Worm (Caenorhabditis elegans) whole organism, mixed stage, embryonic: ENCODE measurements around the gene F55G1.7.

Source experiments
- M03D4.4 ChIP-seq: sonication (generic microtip); optimal IDR thresholded peaks from 2 replicates; lab custom pipeline; 2017; ENCODE audit warnings: mild to moderate bottlenecking, missing genetic modification characterization, missing compliant biosample characterization
- bed-3 ChIP-seq: fragments of 200-800 bp; sonication (Bioruptor generic); optimal IDR thresholded peaks from 3 replicates; lab custom pipeline; 2018; ENCODE audit warnings: mild to moderate bottlenecking, missing genetic modification characterization, moderate library complexity, missing compliant biosample characterization
- blmp-1 ChIP-seq: fragments of 150-350 bp; optimal IDR thresholded peaks from 2 replicates; lab custom pipeline; 2014; ENCODE audit warnings: missing biosample characterization, missing genetic modification characterization
- ceh-43 ChIP-seq: fragments of 200-800 bp; sonication (Bioruptor generic); optimal IDR thresholded peaks from 2 replicates; lab custom pipeline; 2018; ENCODE audit warnings: mild to moderate bottlenecking, missing genetic modification characterization, moderate library complexity, missing compliant biosample characterization
- ceh-83 ChIP-seq: fragments of 200-800 bp; sonication (Bioruptor generic); optimal IDR thresholded peaks from 2 replicates; lab custom pipeline; 2018; ENCODE audit warnings: mild to moderate bottlenecking, missing genetic modification characterization, missing compliant biosample characterization
- ces-1 ChIP-seq: fragments of 150-350 bp; optimal IDR thresholded peaks from 2 replicates; lab custom pipeline; 2014; ENCODE audit warnings: missing biosample characterization, missing genetic modification reagents, missing genetic modification characterization
- drap-1 ChIP-seq: fragments of 200-800 bp; sonication (Bioruptor generic); optimal IDR thresholded peaks from 3 replicates; lab custom pipeline; 2018; ENCODE audit warnings: mild to moderate bottlenecking, missing genetic modification characterization, missing compliant biosample characterization
- elt-1 ChIP-seq: sonication (generic microtip); optimal IDR thresholded peaks from 2 replicates; lab custom pipeline; 2017; ENCODE audit warnings: missing genetic modification characterization, mild to moderate bottlenecking, missing compliant biosample characterization, antibody characterized with exemption, moderate library complexity, borderline replicate concordance; ENCODE audit not compliant: insufficient read depth
- flh-1 ChIP-seq: fragments of 200-800 bp; sonication (Bioruptor generic); optimal IDR thresholded peaks from 2 replicates; lab custom pipeline; 2018; ENCODE audit warnings: mild to moderate bottlenecking, missing genetic modification characterization, moderate library complexity, missing compliant biosample characterization
- ham-2 ChIP-seq: fragments of 200-800 bp; sonication (Bioruptor generic); optimal IDR thresholded peaks from 2 replicates; lab custom pipeline; 2018; ENCODE audit warnings: mild to moderate bottlenecking, missing genetic modification characterization, missing compliant biosample characterization
- hlh-1 ChIP-seq: fragments of 150-350 bp; optimal IDR thresholded peaks from 2 replicates; lab custom pipeline; 2014; ENCODE audit warnings: missing biosample characterization, missing genetic modification reagents, missing genetic modification characterization
- lin-32 ChIP-seq: fragments of 200-800 bp; sonication (Bioruptor generic); optimal IDR thresholded peaks from 2 replicates; lab custom pipeline; 2018; ENCODE audit warnings: mild to moderate bottlenecking, missing genetic modification characterization, missing compliant biosample characterization
- lsy-2 ChIP-seq: fragments of 150-350 bp; optimal IDR thresholded peaks from 2 replicates; lab custom pipeline; 2014; ENCODE audit warnings: missing biosample characterization, missing genetic modification characterization
- mab-5 ChIP-seq: fragments of 150-350 bp; optimal IDR thresholded peaks from 2 replicates; lab custom pipeline; 2014; ENCODE audit warnings: missing biosample characterization, missing genetic modification characterization
- mep-1 ChIP-seq: fragments of 150-350 bp; optimal IDR thresholded peaks from 2 replicates; lab custom pipeline; 2017; ENCODE audit warnings: missing biosample characterization, missing genetic modification reagents, missing genetic modification characterization, inconsistent platforms
- mls-2 ChIP-seq: sonication (generic microtip); optimal IDR thresholded peaks from 2 replicates; lab custom pipeline; 2016; ENCODE audit warnings: mild to moderate bottlenecking, missing genetic modification characterization, moderate library complexity, missing compliant biosample characterization
- nhr-12 ChIP-seq: fragments of 150-350 bp; optimal IDR thresholded peaks from 2 replicates; lab custom pipeline; 2014; ENCODE audit warnings: missing biosample characterization, missing genetic modification characterization
- nhr-2 ChIP-seq: fragments of 150-350 bp; optimal IDR thresholded peaks from 2 replicates; lab custom pipeline; 2014; ENCODE audit warnings: missing biosample characterization, missing genetic modification characterization
- nhr-237 ChIP-seq: fragments of 150-350 bp; optimal IDR thresholded peaks from 2 replicates; lab custom pipeline; 2014; ENCODE audit warnings: missing biosample characterization, missing genetic modification characterization
- nhr-28 ChIP-seq: fragments of 150-350 bp; optimal IDR thresholded peaks from 2 replicates; lab custom pipeline; 2014; ENCODE audit warnings: missing biosample characterization, missing genetic modification characterization
- nhr-76 ChIP-seq: sonication (generic microtip); optimal IDR thresholded peaks from 2 replicates; lab custom pipeline; 2017; ENCODE audit warnings: missing biosample characterization, missing genetic modification characterization
- pha-4 ChIP-seq: fragments of 150-350 bp; optimal IDR thresholded peaks from 2 replicates; lab custom pipeline; 2018; ENCODE audit warnings: missing biosample characterization, missing genetic modification reagents, missing genetic modification characterization
- sem-2 ChIP-seq: fragments of 200-800 bp; sonication (Bioruptor generic); optimal IDR thresholded peaks from 2 replicates; lab custom pipeline; 2018; ENCODE audit warnings: mild to moderate bottlenecking, missing genetic modification characterization, missing compliant biosample characterization
- snpc-4 ChIP-seq: fragments of 150-350 bp; optimal IDR thresholded peaks from 2 replicates; lab custom pipeline; 2014; ENCODE audit warnings: missing biosample characterization, missing genetic modification characterization
- sptf-1 ChIP-seq: sonication (generic microtip); optimal IDR thresholded peaks from 2 replicates; lab custom pipeline; 2017; ENCODE audit warnings: mild to moderate bottlenecking, missing genetic modification characterization, moderate library complexity, missing compliant biosample characterization
- tbx-8 ChIP-seq: fragments of 200-800 bp; sonication (Bioruptor generic); optimal IDR thresholded peaks from 2 replicates; lab custom pipeline; 2018; ENCODE audit warnings: mild to moderate bottlenecking, missing genetic modification characterization, moderate library complexity, missing compliant biosample characterization
- unc-120 ChIP-seq: sonication (generic microtip); optimal IDR thresholded peaks from 2 replicates; lab custom pipeline; 2017; ENCODE audit warnings: missing genetic modification characterization, missing compliant biosample characterization; ENCODE audit not compliant: poor library complexity, severe bottlenecking
- unc-39 ChIP-seq: fragments of 150-350 bp; optimal IDR thresholded peaks from 2 replicates; lab custom pipeline; 2014; ENCODE audit warnings: missing biosample characterization, missing genetic modification characterization
- unc-62 ChIP-seq: fragments of 150-350 bp; optimal IDR thresholded peaks from 2 replicates; lab custom pipeline; 2014; ENCODE audit warnings: missing biosample characterization, missing genetic modification reagents, missing genetic modification characterization
- zip-8 ChIP-seq: fragments of 150-350 bp; optimal IDR thresholded peaks from 2 replicates; lab custom pipeline; 2014; ENCODE audit warnings: missing biosample characterization, missing genetic modification characterization
- ztf-11 ChIP-seq: fragments of 150-350 bp; optimal IDR thresholded peaks from 2 replicates; lab custom pipeline; 2014; ENCODE audit warnings: missing biosample characterization, missing genetic modification characterization

Gene F55G1.7

DNA sequence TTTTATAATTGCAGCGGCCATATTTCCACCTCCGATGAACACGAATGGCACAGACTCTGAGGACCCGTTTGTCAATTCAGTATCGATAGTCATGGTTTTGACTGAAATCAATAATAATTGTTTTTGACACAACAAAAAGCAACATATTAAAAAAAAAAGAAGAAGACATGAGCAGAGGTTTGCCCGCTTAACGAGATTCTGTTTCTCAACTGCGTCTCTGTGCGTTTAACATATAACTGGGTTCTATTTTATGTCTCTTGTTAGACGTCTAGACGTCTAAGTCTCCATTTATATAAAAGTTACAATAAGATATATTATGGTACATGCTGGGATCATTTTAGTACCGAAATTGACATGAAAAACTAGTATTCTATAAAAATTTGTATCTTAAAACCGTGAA lies 7.6 kb upstream of the F55G1.7 start, which contains the start of gene pycr-4:
pycr-4 (minus strand) TSS at position 101 of the 400 bp plus-strand sequence.
- no peak for TF ChIP-seq elt-1 (tag; lab: Kevin White, UChicago)
- no peak for TF ChIP-seq ceh-43 (GFP tag; lab: Kevin White, UChicago)
- no peak for TF ChIP-seq tbx-8 (GFP tag; lab: Kevin White, UChicago)
- no peak for TF ChIP-seq mep-1 (tag; lab: Kevin White, UChicago)
- TF ChIP-seq blmp-1 (tag; lab: Kevin White, UChicago): no peak
- no peak for TF ChIP-seq ham-2
- TF ChIP-seq nhr-237 (tag; lab: Kevin White, UChicago): no peak
- TF ChIP-seq sptf-1 (tag; lab: Kevin White, UChicago): no peak
- TF ChIP-seq ces-1: no peak
- TF ChIP-seq pha-4 (tag; lab: Kevin White, UChicago): no peak
- TF ChIP-seq unc-120 (tag; lab: Kevin White, UChicago): no peak
- TF ChIP-seq ceh-83: no peak
- no peak for TF ChIP-seq mls-2
- TF ChIP-seq nhr-12: no peak
- no peak for TF ChIP-seq M03D4.4 (tag; lab: Kevin White, UChicago)
- no peak for TF ChIP-seq zip-8 (tag; lab: Kevin White, UChicago)
- TF ChIP-seq unc-62 (GFP tag; lab: Kevin White, UChicago): no peak
- TF ChIP-seq unc-39 (tag; lab: Kevin White, UChicago): no peak
- no peak for TF ChIP-seq sem-2 (GFP tag; lab: Kevin White, UChicago)

DNA sequence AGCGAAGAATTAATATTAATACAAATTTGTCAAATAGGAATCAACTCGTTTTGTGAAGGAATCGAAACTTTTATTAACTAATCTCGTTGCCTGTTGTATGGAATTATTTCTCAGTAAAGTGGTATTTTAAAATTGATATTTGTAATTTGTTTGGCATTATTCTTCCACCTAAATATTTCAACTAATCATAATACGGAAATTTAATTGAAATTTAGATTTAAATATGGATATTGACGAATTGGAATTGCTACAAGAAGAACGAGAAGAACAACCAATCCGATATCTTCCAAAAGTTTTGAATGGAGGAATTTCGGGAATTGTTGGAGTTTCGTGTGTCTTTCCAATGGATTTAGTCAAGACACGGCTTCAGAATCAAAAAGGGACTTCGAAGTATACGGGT lies 5.2 kb upstream of the F55G1.7 start, which contains the start of gene slc-25A18.2:
slc-25A18.2 (plus strand) TSS at position 216 of the 400 bp plus-strand sequence.
- TF ChIP-seq hlh-1 (tag; lab: Kevin White, UChicago) (no peak), blmp-1 (tag; lab: Kevin White, UChicago) (no peak), sptf-1 (tag; lab: Kevin White, UChicago) (no peak), nhr-237 (tag; lab: Kevin White, UChicago) (no peak), elt-1 (tag; lab: Kevin White, UChicago) (no peak), M03D4.4 (tag; lab: Kevin White, UChicago) (no peak), zip-8 (tag; lab: Kevin White, UChicago) (no peak), drap-1 (no peak), ces-1 (no peak), nhr-12 (no peak), mab-5 (tag; lab: Kevin White, UChicago) (no peak), nhr-2 (tag; lab: Kevin White, UChicago) (no peak), unc-120 (tag; lab: Kevin White, UChicago) (no peak), nhr-28 (no peak), flh-1 (GFP tag; lab: Kevin White, UChicago) (no peak), unc-62 (GFP tag; lab: Kevin White, UChicago) (no peak), tbx-8 (GFP tag; lab: Kevin White, UChicago) (no peak), ztf-11 (tag; lab: Kevin White, UChicago) (no peak), nhr-76 (no peak), sem-2 (GFP tag; lab: Kevin White, UChicago) (no peak)
- TF ChIP-seq, all 35 proteins: peak for 0

DNA sequence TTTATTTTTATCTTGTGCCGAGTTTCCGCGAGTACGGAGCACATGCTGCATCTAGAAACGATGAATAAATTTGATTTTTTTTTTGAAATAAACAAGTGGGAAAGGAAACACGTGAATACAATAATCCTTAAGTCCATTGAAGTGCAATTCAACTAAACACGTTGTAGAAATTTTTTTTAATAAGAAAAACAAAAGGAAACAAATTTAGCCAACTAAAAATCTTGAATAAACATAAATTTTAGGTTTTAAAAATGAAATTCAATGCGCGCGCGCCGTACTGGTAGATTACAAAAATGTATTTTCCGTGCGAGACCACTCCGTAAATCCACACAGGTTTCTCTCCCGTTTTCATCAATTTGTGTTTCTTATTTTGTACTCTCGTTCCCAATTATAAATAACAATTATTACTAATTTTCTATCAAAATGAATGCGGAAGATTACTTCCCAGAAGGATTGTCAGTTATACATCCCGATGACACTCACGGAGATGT lies 3.6 kb upstream of the F55G1.7 start, which contains the start of the genes plk-3 and F55G1.6:
plk-3 (minus strand) TSS at position 51 of the 491 bp plus-strand sequence.
F55G1.6 (plus strand) TSS at position 359 of the 491 bp plus-strand sequence.
- TF ChIP-seq snpc-4 (tag; lab: Kevin White, UChicago) (no peak), blmp-1 (tag; lab: Kevin White, UChicago) (no peak), lin-32 (GFP tag; lab: Kevin White, UChicago) (no peak), mep-1 (tag; lab: Kevin White, UChicago) (no peak), mab-5 (tag; lab: Kevin White, UChicago) (no peak), zip-8 (tag; lab: Kevin White, UChicago) (no peak), pha-4 (tag; lab: Kevin White, UChicago) (no peak), M03D4.4 (tag; lab: Kevin White, UChicago) (no peak), unc-39 (tag; lab: Kevin White, UChicago) (no peak), unc-120 (tag; lab: Kevin White, UChicago) (no peak), hlh-1 (tag; lab: Kevin White, UChicago) (no peak), lsy-2 (tag; lab: Kevin White, UChicago) (no peak), mls-2 (no peak), sptf-1 (tag; lab: Kevin White, UChicago) (no peak), ham-2 (no peak)

DNA sequence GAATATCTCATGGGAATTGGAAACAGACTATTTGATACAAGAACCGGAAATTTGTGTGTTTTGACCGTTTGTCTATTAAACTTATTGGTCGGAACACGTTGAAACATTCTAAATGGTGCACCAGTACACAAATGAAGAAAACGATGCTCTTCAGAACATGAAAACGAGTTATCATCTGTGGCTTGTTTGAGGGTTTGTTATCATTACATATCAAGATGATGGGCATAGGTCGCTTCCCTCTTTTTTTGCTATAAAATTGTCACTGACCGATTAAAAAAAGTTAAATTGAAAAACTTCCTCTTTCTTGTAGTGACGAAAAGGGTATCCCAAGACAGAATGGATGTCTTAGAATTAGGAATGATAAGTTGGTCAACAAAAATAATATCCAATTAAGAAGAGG lies 994 bp downstream of the F55G1.7 start:
- TF ChIP-seq nhr-237 (tag; lab: Kevin White, UChicago) (no peak), ceh-83 (no peak), lin-32 (GFP tag; lab: Kevin White, UChicago) (no peak), ces-1 (no peak), mls-2 (no peak), lsy-2 (tag; lab: Kevin White, UChicago) (no peak), sem-2 (GFP tag; lab: Kevin White, UChicago) (no peak), drap-1 (no peak), nhr-28 (no peak), ztf-11 (tag; lab: Kevin White, UChicago) (no peak), bed-3 (GFP tag; lab: Kevin White, UChicago) (no peak), sptf-1 (tag; lab: Kevin White, UChicago) (no peak), flh-1 (GFP tag; lab: Kevin White, UChicago) (no peak), unc-120 (tag; lab: Kevin White, UChicago) (no peak), tbx-8 (GFP tag; lab: Kevin White, UChicago) (no peak)
- TF ChIP-seq, all 35 proteins: peak for 0
